Worm (Caenorhabditis elegans) whole organism, midembryonic: ENCODE data around the gene nspb-7.

Source experiments
- T22C8.4 ChIP-seq: fragments of 200-800 bp; sonication (Bioruptor generic); IDR thresholded peaks from 2 replicates; pipeline ENCODE4 v1.3.6; 2022; ENCODE audit warnings: missing genetic modification characterization, missing compliant biosample characterization
- flt-1 ChIP-seq: fragments of 200-800 bp; sonication (Bioruptor generic); IDR thresholded peaks from 2 replicates; pipeline ENCODE4 v1.3.6; 2022; ENCODE audit warnings: missing genetic modification characterization, missing compliant biosample characterization
- med-1 ChIP-seq: sonication (generic microtip); optimal IDR thresholded peaks from 2 replicates; lab custom pipeline; 2017; ENCODE audit warnings: missing genetic modification characterization, mild to moderate bottlenecking, missing compliant biosample characterization, antibody characterized with exemption, missing genetic modification reagents; ENCODE audit not compliant: insufficient read depth
- ref-1 ChIP-seq: fragments of 200-800 bp; sonication (Bioruptor generic); conservative IDR thresholded peaks from 2 replicates; pipeline ENCODE4 v1.3.6; 2022; ENCODE audit warnings: missing genetic modification reagents, missing genetic modification characterization, missing compliant biosample characterization
- tab-1 ChIP-seq: fragments of 200-800 bp; sonication (Bioruptor generic); IDR thresholded peaks from 2 replicates; pipeline ENCODE4 v1.3.6; 2022; ENCODE audit warnings: missing genetic modification characterization, missing compliant biosample characterization
- ztf-23 ChIP-seq: fragments of 200-800 bp; sonication (Bioruptor generic); IDR thresholded peaks from 2 replicates; pipeline ENCODE4 v1.3.6; 2022; ENCODE audit warnings: missing genetic modification reagents, missing genetic modification characterization, missing compliant biosample characterization

DNA sequence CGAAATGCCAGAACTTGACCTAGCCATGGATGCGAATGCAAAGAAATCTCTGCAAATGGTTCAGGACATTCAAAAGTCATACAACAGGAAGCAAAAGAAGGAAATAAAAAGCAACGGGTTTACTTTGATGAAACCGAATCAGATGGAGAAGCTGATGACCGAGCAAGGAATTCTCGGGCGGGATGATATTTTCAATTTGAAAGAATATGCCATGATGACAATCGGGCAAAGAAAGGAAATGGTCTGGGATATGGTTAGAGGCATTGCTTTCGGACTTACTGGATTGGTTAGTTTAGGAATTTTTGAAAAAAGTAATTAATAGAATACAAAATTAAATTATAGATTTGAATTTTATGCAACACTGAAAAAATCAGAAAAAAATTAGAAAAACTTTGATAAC, 42.6 kb downstream of the nspb-7 start:
- TF ChIP-seq ref-1 (GFP tag; lab: Robert Waterston, UW), result no peak
- TF ChIP-seq ztf-23 (GFP tag; lab: Robert Waterston, UW), result no peak
- TF ChIP-seq flt-1 (GFP tag; lab: Robert Waterston, UW), result no peak
- no peak for TF ChIP-seq T22C8.4 (GFP tag; lab: Robert Waterston, UW)
- TF ChIP-seq tab-1 (GFP tag; lab: Robert Waterston, UW), result no peak
- TF ChIP-seq med-1 (GFP tag; lab: Kevin White, UChicago), result no peak
